Fruit fly (Drosophila melanogaster) whole organism, prepupa: Measurements from ENCODE around the gene CG6071.

Source experiments
- Blimp-1 ChIP-seq: fragments of 200-800 bp; sonication (Bioruptor generic); optimal IDR thresholded peaks from 3 replicates; lab custom pipeline; 2017; ENCODE audit warnings: missing biosample characterization, missing genetic modification characterization, mild to moderate bottlenecking, moderate library complexity, missing genetic modification reagents
- CG10669 ChIP-seq: fragments of 200-800 bp; sonication (Bioruptor generic); optimal IDR thresholded peaks from 3 replicates; lab custom pipeline; 2018; ENCODE audit warnings: missing biosample characterization, mild to moderate bottlenecking, missing genetic modification characterization, moderate library complexity
- CG11902 ChIP-seq: fragments of 200-800 bp; sonication (Bioruptor generic); optimal IDR thresholded peaks from 3 replicates; lab custom pipeline; 2016; ENCODE audit warnings: missing biosample characterization, missing genetic modification characterization
- CG1621 ChIP-seq: fragments of 200-800 bp; sonication (Bioruptor generic); optimal IDR thresholded peaks from 3 replicates; lab custom pipeline; 2018; ENCODE audit warnings: missing biosample characterization, mild to moderate bottlenecking, missing genetic modification characterization
- CG16779 ChIP-seq: fragments of 200-800 bp; sonication (Bioruptor generic); optimal IDR thresholded peaks from 3 replicates; lab custom pipeline; 2017; ENCODE audit warnings: missing biosample characterization, mild to moderate bottlenecking, missing genetic modification characterization
- CG3032 ChIP-seq: fragments of 200-800 bp; optimal IDR thresholded peaks from 2 replicates; lab custom pipeline; 2019; ENCODE audit warnings: missing biosample characterization, mild to moderate bottlenecking, missing genetic modification characterization, moderate library complexity
- CG4318 ChIP-seq: fragments of 200-800 bp; sonication (Bioruptor generic); optimal IDR thresholded peaks from 3 replicates; lab custom pipeline; 2017; ENCODE audit warnings: missing biosample characterization, mild to moderate bottlenecking, missing genetic modification characterization
- CG6163 ChIP-seq: fragments of 200-800 bp; sonication (Bioruptor generic); IDR thresholded peaks from 3 replicates; pipeline ENCODE4 v1.3.6; 2022; ENCODE audit warnings: missing biosample characterization, missing genetic modification characterization
- CG6276 ChIP-seq: fragments of 200-800 bp; sonication (Bioruptor generic); optimal IDR thresholded peaks from 2 replicates; lab custom pipeline; 2017; ENCODE audit warnings: missing biosample characterization, mild to moderate bottlenecking, missing genetic modification characterization
- CG6854 ChIP-seq: fragments of 200-800 bp; sonication (Bioruptor generic); optimal IDR thresholded peaks from 2 replicates; lab custom pipeline; 2017; ENCODE audit warnings: missing biosample characterization, mild to moderate bottlenecking, missing genetic modification characterization
- CG7368 ChIP-seq: fragments of 200-800 bp; sonication (Bioruptor generic); optimal IDR thresholded peaks from 3 replicates; lab custom pipeline; 2016; ENCODE audit warnings: missing biosample characterization, missing genetic modification characterization
- CG8319 ChIP-seq: fragments of 200-800 bp; sonication (Bioruptor generic); optimal IDR thresholded peaks from 3 replicates; lab custom pipeline; 2016; ENCODE audit warnings: missing biosample characterization, missing genetic modification characterization
- CG8632 ChIP-seq: fragments of 200-800 bp; sonication (Bioruptor generic); optimal IDR thresholded peaks from 3 replicates; lab custom pipeline; 2016; ENCODE audit warnings: missing biosample characterization, missing genetic modification characterization
- Eip75B ChIP-seq: fragments of 200-800 bp; sonication (Bioruptor generic); optimal IDR thresholded peaks from 3 replicates; lab custom pipeline; 2016; ENCODE audit warnings: missing biosample characterization, missing genetic modification characterization
- Eip78C ChIP-seq: fragments of 200-800 bp; sonication (Bioruptor generic); peaks from one replicate; lab custom pipeline; 2016; ENCODE audit warnings: missing biosample characterization, missing genetic modification characterization
- Ets21C ChIP-seq: fragments of 200-800 bp; sonication (Bioruptor generic); optimal IDR thresholded peaks from 3 replicates; lab custom pipeline; 2016; ENCODE audit warnings: missing biosample characterization, missing genetic modification characterization
- Ets96B ChIP-seq: fragments of 200-800 bp; optimal IDR thresholded peaks from 2 replicates; lab custom pipeline; 2019; ENCODE audit warnings: missing biosample characterization, mild to moderate bottlenecking, missing genetic modification characterization, moderate library complexity
- Gug ChIP-seq: fragments of 200-800 bp; sonication (Bioruptor generic); IDR thresholded peaks from 2 replicates; pipeline ENCODE4 v1.3.6; 2022; ENCODE audit warnings: missing biosample characterization, missing genetic modification characterization
- Hr38 ChIP-seq: sonication (Bioruptor generic); optimal IDR thresholded peaks from 2 replicates; lab custom pipeline; 2016; ENCODE audit warnings: missing biosample characterization, missing genetic modification characterization
- Sox102F ChIP-seq: fragments of 200-800 bp; sonication (Bioruptor generic); optimal IDR thresholded peaks from 2 replicates; lab custom pipeline; 2016; ENCODE audit warnings: missing biosample characterization, mild to moderate bottlenecking, missing genetic modification characterization
- Sox14 ChIP-seq: fragments of 200-800 bp; sonication (Bioruptor generic); optimal IDR thresholded peaks from 3 replicates; lab custom pipeline; 2016; ENCODE audit warnings: missing biosample characterization, missing genetic modification characterization
- Sox15 ChIP-seq: fragments of 200-800 bp; sonication (Bioruptor generic); optimal IDR thresholded peaks from 3 replicates; lab custom pipeline; 2016; ENCODE audit warnings: missing biosample characterization, missing genetic modification characterization
- achi ChIP-seq: fragments of 200-800 bp; sonication (Bioruptor generic); optimal IDR thresholded peaks from 3 replicates; lab custom pipeline; 2016; ENCODE audit warnings: missing biosample characterization, missing genetic modification characterization
- acj6 ChIP-seq: fragments of 200-800 bp; sonication (Bioruptor generic); optimal IDR thresholded peaks from 3 replicates; lab custom pipeline; 2016; ENCODE audit warnings: missing biosample characterization, missing genetic modification characterization
- dac ChIP-seq: fragments of 200-800 bp; sonication (Bioruptor generic); optimal IDR thresholded peaks from 2 replicates; lab custom pipeline; 2017; ENCODE audit warnings: missing biosample characterization, mild to moderate bottlenecking, missing genetic modification characterization
- dsx ChIP-seq: fragments of 200-800 bp; optimal IDR thresholded peaks from 3 replicates; lab custom pipeline; 2019; ENCODE audit warnings: missing biosample characterization, mild to moderate bottlenecking, missing genetic modification characterization, moderate library complexity; ENCODE audit not compliant: poor library complexity, severe bottlenecking
- eg ChIP-seq: fragments of 200-800 bp; sonication (Bioruptor generic); IDR thresholded peaks from 3 replicates; pipeline ENCODE4 v1.3.6; 2022; ENCODE audit warnings: missing biosample characterization, missing genetic modification characterization
- esn ChIP-seq: fragments of 200-800 bp; sonication (Bioruptor generic); optimal IDR thresholded peaks from 2 replicates; lab custom pipeline; 2016; ENCODE audit warnings: missing biosample characterization, mild to moderate bottlenecking, missing genetic modification characterization, moderate library complexity
- fd59A ChIP-seq: fragments of 200-800 bp; sonication (Bioruptor generic); optimal IDR thresholded peaks from 2 replicates; lab custom pipeline; 2017; ENCODE audit warnings: missing biosample characterization, mild to moderate bottlenecking, missing genetic modification characterization, missing genetic modification reagents
- fd85E ChIP-seq: fragments of 200-800 bp; sonication (Bioruptor generic); optimal IDR thresholded peaks from 3 replicates; lab custom pipeline; 2016; ENCODE audit warnings: missing biosample characterization, missing genetic modification characterization
- fkh ChIP-seq: fragments of 200-800 bp; sonication (Bioruptor generic); optimal IDR thresholded peaks from 3 replicates; lab custom pipeline; 2017; ENCODE audit warnings: missing biosample characterization, mild to moderate bottlenecking, missing genetic modification characterization, moderate library complexity
- lz ChIP-seq: fragments of 200-800 bp; sonication (Bioruptor generic); optimal IDR thresholded peaks from 3 replicates; lab custom pipeline; 2016; ENCODE audit warnings: missing biosample characterization, missing genetic modification characterization
- net ChIP-seq: fragments of 200-800 bp; sonication (Bioruptor generic); optimal IDR thresholded peaks from 3 replicates; lab custom pipeline; 2016; ENCODE audit warnings: missing biosample characterization, missing genetic modification characterization
- salr ChIP-seq, 2 experiments: fragments of 200-800 bp; sonication (Bioruptor generic); optimal IDR thresholded peaks; 3 replicates each; lab custom pipeline; 2016 to 2018; ENCODE audit warnings: missing biosample characterization in 2 of 2, missing genetic modification characterization in 2 of 2, mild to moderate bottlenecking in 1 of 2
- spab ChIP-seq: fragments of 200-800 bp; sonication (Bioruptor generic); optimal IDR thresholded peaks from 2 replicates; lab custom pipeline; 2017; ENCODE audit warnings: missing biosample characterization, mild to moderate bottlenecking, missing genetic modification characterization, missing genetic modification reagents
- ss ChIP-seq, 2 experiments: fragments of 200-800 bp; sonication (Bioruptor generic); optimal IDR thresholded peaks; 2 replicates in 1 of 2; 3 replicates in 1 of 2; lab custom pipeline; 2017 to 2018; ENCODE audit warnings: mild to moderate bottlenecking in 2 of 2, missing biosample characterization in 2 of 2, missing genetic modification characterization in 2 of 2, moderate library complexity in 1 of 2
- svp ChIP-seq: fragments of 200-800 bp; sonication (Bioruptor generic); peaks from one replicate; lab custom pipeline; 2016; ENCODE audit warnings: missing biosample characterization, missing genetic modification characterization
- topi ChIP-seq: fragments of 200-800 bp; sonication (Bioruptor generic); optimal IDR thresholded peaks from 3 replicates; lab custom pipeline; 2016; ENCODE audit warnings: missing biosample characterization, missing genetic modification characterization
- vri ChIP-seq: fragments of 200-800 bp; sonication (Bioruptor generic); optimal IDR thresholded peaks from 3 replicates; lab custom pipeline; 2016; ENCODE audit warnings: missing biosample characterization, mild to moderate bottlenecking, missing genetic modification characterization

Gene CG6071

dm6 chr3L:11604227-11604626, 41.6 kb downstream of the CG6071 start:
- TF ChIP-seq CG11902 (GFP tag; lab: Kevin White, UChicago) (no peak), CG16779 (tag; lab: Kevin White, UChicago) (no peak), dac (GFP tag; lab: Kevin White, UChicago) (no peak)
- TF ChIP-seq, all 60 proteins: peak for 0

- TF ChIP-seq CG7368 (GFP tag; lab: Kevin White, UChicago), result peak; percentile 72
- TF ChIP-seq Hr38 (GFP tag; lab: Kevin White, UChicago), result no peak
- TF ChIP-seq CG6276 (GFP tag; lab: Kevin White, UChicago), result no peak
- no peak for TF ChIP-seq Sox15
- TF ChIP-seq, all 60 proteins: peak for 1
Observed at dm6 chr3L:11602040-11602439, 43.8 kb downstream of the CG6071 start.

- TF ChIP-seq eg (GFP tag; lab: Robert Waterston, UW) (0 out of 3 replicates have a peak, but pooled peaks have one; percentile 28), spab (GFP tag; lab: Kevin White, UChicago) (no peak), esn (GFP tag; lab: Kevin White, UChicago) (no peak), Eip78C (no peak), net (GFP tag; lab: Kevin White, UChicago) (no peak), CG6163 (GFP tag; lab: Robert Waterston, UW) (0 out of 3 replicates have a peak, but pooled peaks have one; percentile 27), CG7368 (GFP tag; lab: Kevin White, UChicago) (peak; percentile 50), CG8319 (GFP tag; lab: Kevin White, UChicago) (no peak), lz (GFP tag; lab: Kevin White, UChicago) (no peak), fd59A (GFP tag; lab: Kevin White, UChicago) (no peak), Ets96B (tag; lab: Kevin White, UChicago) (no peak), ss (GFP tag; optimal IDR thresholded peaks at IDR 0.05; lab: Kevin White, UChicago) (no peak), CG6854 (GFP tag; lab: Kevin White, UChicago) (no peak)
Observed at dm6 chr3L:11601133-11601532, 44.7 kb downstream of the CG6071 start.

dm6 chr3L:11599965-11600420, 45.8 kb downstream of the CG6071 start, which contains the start of the genes CG14137 and CG46394:
Gene CG14137 (minus strand): TSS chr3L:11600065.
Gene CG46394 (plus strand): TSS chr3L:11600370.
- no peak for TF ChIP-seq CG8319 (GFP tag; lab: Kevin White, UChicago)
- TF ChIP-seq Blimp-1 (GFP tag; lab: Kevin White, UChicago), result no peak
- TF ChIP-seq CG4318 (GFP tag; lab: Kevin White, UChicago), result no peak
- no peak for TF ChIP-seq topi (GFP tag; lab: Kevin White, UChicago)
- no peak for TF ChIP-seq CG10669 (GFP tag; lab: Kevin White, UChicago)
- no peak for TF ChIP-seq CG1621 (tag; lab: Kevin White, UChicago)
- TF ChIP-seq Eip75B (GFP tag; lab: Kevin White, UChicago), result no peak
- TF ChIP-seq dsx (GFP tag; lab: Kevin White, UChicago), result no peak
- no peak for TF ChIP-seq CG11902 (GFP tag; lab: Kevin White, UChicago)
- no peak for TF ChIP-seq vri (GFP tag; lab: Kevin White, UChicago)
- no peak for TF ChIP-seq achi (GFP tag; lab: Kevin White, UChicago)
- no peak for TF ChIP-seq Gug (GFP tag; lab: Robert Waterston, UW)

dm6 chr3L:11599255-11599654, 46.6 kb downstream of the CG6071 start:
- TF ChIP-seq dsx (GFP tag; lab: Kevin White, UChicago) (peak; percentile 41), lz (GFP tag; lab: Kevin White, UChicago) (no peak), dac (GFP tag; lab: Kevin White, UChicago) (no peak), CG7368 (GFP tag; lab: Kevin White, UChicago) (peak; percentile 63), Sox102F (GFP tag; lab: Kevin White, UChicago) (no peak), ss (GFP tag; optimal IDR thresholded peaks at IDR 0.05; lab: Kevin White, UChicago) (peak in 1 of 2 experiments; percentile 42), CG8632 (peak; percentile 11), acj6 (peak; percentile 40), achi (GFP tag; lab: Kevin White, UChicago) (peak; percentile 44), eg (GFP tag; lab: Robert Waterston, UW) (0 out of 3 replicates have a peak, but pooled peaks have one; percentile 19), svp (GFP tag; lab: Kevin White, UChicago) (no peak), Ets21C (no peak), salr (GFP tag; optimal IDR thresholded peaks at IDR 0.05; lab: Kevin White, UChicago) (no peak), fkh (GFP tag; lab: Kevin White, UChicago) (no peak), fd85E (GFP tag; lab: Kevin White, UChicago) (no peak), Gug (GFP tag; lab: Robert Waterston, UW) (no peak), Sox15 (no peak), fd59A (GFP tag; lab: Kevin White, UChicago) (no peak), Ets96B (tag; lab: Kevin White, UChicago) (peak; percentile 54), CG8319 (GFP tag; lab: Kevin White, UChicago) (no peak), Sox14 (no peak), CG10669 (GFP tag; lab: Kevin White, UChicago) (no peak), CG3032 (peak; percentile 59), spab (GFP tag; lab: Kevin White, UChicago) (peak; percentile 11), CG6163 (GFP tag; lab: Robert Waterston, UW) (0 out of 3 replicates have a peak, but pooled peaks have one; percentile 23), Eip75B (GFP tag; lab: Kevin White, UChicago) (no peak)
